Fruit fly (Drosophila melanogaster) whole organism, embryonic: ENCODE data around the gene ball.

Experiments
- Adf1 ChIP-seq: fragments of 200-800 bp; sonication (Bioruptor generic); IDR thresholded peaks from 2 replicates; pipeline ENCODE4 v1.3.6; 2022; ENCODE audit warnings: missing biosample characterization, missing genetic modification characterization
- CG10654 ChIP-seq: fragments of 200-800 bp; sonication (Bioruptor generic); optimal IDR thresholded peaks from 2 replicates; lab custom pipeline; 2016; ENCODE audit warnings: missing biosample characterization, missing genetic modification characterization
- CG11560 ChIP-seq: fragments of 200-800 bp; sonication (Bioruptor generic); IDR thresholded peaks from 3 replicates; pipeline ENCODE4 v1.3.6; 2022; ENCODE audit warnings: missing biosample characterization, missing genetic modification characterization
- CG13287 ChIP-seq: fragments of 200-800 bp; sonication (Bioruptor generic); IDR thresholded peaks from 2 replicates; pipeline ENCODE4 v1.3.6; 2022; ENCODE audit warnings: missing biosample characterization, missing genetic modification characterization; ENCODE audit not compliant: partially characterized antibody
- CG14710 ChIP-seq: fragments of 200-800 bp; sonication (Bioruptor generic); optimal IDR thresholded peaks from 3 replicates; lab custom pipeline; 2019; ENCODE audit warnings: missing biosample characterization, mild to moderate bottlenecking, missing genetic modification characterization, moderate library complexity
- CG15479 ChIP-seq: fragments of 200-800 bp; sonication (Bioruptor generic); optimal IDR thresholded peaks from 3 replicates; lab custom pipeline; 2019; ENCODE audit warnings: missing biosample characterization, mild to moderate bottlenecking, missing genetic modification characterization, moderate library complexity
- CG17361 ChIP-seq: fragments of 200-800 bp; sonication (Bioruptor generic); IDR thresholded peaks from 3 replicates; pipeline ENCODE4 v1.3.6; 2022; ENCODE audit warnings: missing biosample characterization, missing genetic modification characterization
- CG2199 ChIP-seq: fragments of 200-800 bp; sonication (Bioruptor generic); IDR thresholded peaks from 3 replicates; pipeline ENCODE4 v1.3.6; 2022; ENCODE audit warnings: missing biosample characterization, missing genetic modification characterization
- CG2678 ChIP-seq: fragments of 200-800 bp; sonication (Bioruptor generic); optimal IDR thresholded peaks from 3 replicates; lab custom pipeline; 2019; ENCODE audit warnings: missing biosample characterization, mild to moderate bottlenecking, missing genetic modification characterization, moderate library complexity
- CG30431 ChIP-seq: fragments of 200-800 bp; sonication (Bioruptor generic); optimal IDR thresholded peaks from 2 replicates; lab custom pipeline; 2017; ENCODE audit warnings: missing biosample characterization, missing genetic modification characterization
- CG3281 ChIP-seq: fragments of 200-800 bp; sonication (Bioruptor generic); optimal IDR thresholded peaks from 3 replicates; lab custom pipeline; 2017; ENCODE audit warnings: missing biosample characterization, mild to moderate bottlenecking, missing genetic modification characterization
- CG33557 ChIP-seq: fragments of 200-800 bp; sonication (Bioruptor generic); optimal IDR thresholded peaks from 2 replicates; lab custom pipeline; 2019; ENCODE audit warnings: missing biosample characterization, mild to moderate bottlenecking, missing genetic modification characterization, moderate library complexity
- CG3407 ChIP-seq: fragments of 200-800 bp; sonication (Bioruptor generic); optimal IDR thresholded peaks from 2 replicates; lab custom pipeline; 2018; ENCODE audit warnings: missing biosample characterization, mild to moderate bottlenecking, missing genetic modification characterization
- CG3726 ChIP-seq: fragments of 200-800 bp; sonication (Bioruptor generic); IDR thresholded peaks from 3 replicates; pipeline ENCODE4, ENCODE4 v1.3.6; 2022; ENCODE audit warnings: missing biosample characterization, missing genetic modification characterization
- CG4820 ChIP-seq: fragments of 200-800 bp; sonication (Bioruptor generic); optimal IDR thresholded peaks from 3 replicates; lab custom pipeline; 2016; ENCODE audit warnings: missing biosample characterization, missing genetic modification characterization
- CG5245 ChIP-seq: fragments of 200-800 bp; sonication (Bioruptor generic); optimal IDR thresholded peaks from 3 replicates; lab custom pipeline; 2016; ENCODE audit warnings: missing biosample characterization, missing genetic modification characterization
- CG6683 ChIP-seq: fragments of 200-800 bp; sonication (Bioruptor generic); optimal IDR thresholded peaks from 2 replicates; lab custom pipeline; 2017; ENCODE audit warnings: missing biosample characterization, mild to moderate bottlenecking, missing genetic modification characterization, missing genetic modification reagents
- CG6813 ChIP-seq: fragments of 200-800 bp; sonication (Bioruptor generic); optimal IDR thresholded peaks from 2 replicates; lab custom pipeline; 2017; ENCODE audit warnings: missing biosample characterization, missing genetic modification characterization, mild to moderate bottlenecking, moderate library complexity, missing genetic modification reagents
- CG7987 ChIP-seq: fragments of 200-800 bp; sonication (Bioruptor generic); optimal IDR thresholded peaks from 2 replicates; lab custom pipeline; 2018; ENCODE audit warnings: missing biosample characterization, mild to moderate bottlenecking, missing genetic modification characterization, moderate library complexity
- CG8388 ChIP-seq: fragments of 200-800 bp; sonication (Bioruptor generic); optimal IDR thresholded peaks from 2 replicates; lab custom pipeline; 2019; ENCODE audit warnings: missing biosample characterization, mild to moderate bottlenecking, missing genetic modification characterization, moderate library complexity
- Camta ChIP-seq: fragments of 200-800 bp; sonication (Bioruptor generic); optimal IDR thresholded peaks from 2 replicates; lab custom pipeline; 2016; ENCODE audit warnings: missing biosample characterization, missing genetic modification characterization
- CrebB ChIP-seq: fragments of 200-800 bp; sonication (Bioruptor generic); optimal IDR thresholded peaks from 3 replicates; lab custom pipeline; 2018; ENCODE audit warnings: missing biosample characterization, mild to moderate bottlenecking, missing genetic modification characterization
- Dad ChIP-seq: fragments of 200-800 bp; sonication (Bioruptor generic); optimal IDR thresholded peaks from 3 replicates; lab custom pipeline; 2016; ENCODE audit warnings: missing biosample characterization, missing genetic modification characterization
- Dll ChIP-seq: fragments of 200-800 bp; sonication (Bioruptor generic); IDR thresholded peaks from 4 replicates; pipeline ENCODE4 v1.3.6; 2022; ENCODE audit warnings: missing biosample characterization, missing genetic modification characterization; ENCODE audit not compliant: partially characterized antibody
- H15 ChIP-seq: fragments of 200-800 bp; sonication (Bioruptor generic); IDR thresholded peaks from 3 replicates; pipeline ENCODE4 v1.3.6; 2022; ENCODE audit warnings: missing biosample characterization, missing genetic modification characterization
- HLH54F ChIP-seq: fragments of 200-800 bp; sonication (Bioruptor generic); optimal IDR thresholded peaks from 3 replicates; lab custom pipeline; 2016; ENCODE audit warnings: missing biosample characterization, missing genetic modification characterization
- Myb ChIP-seq: fragments of 200-800 bp; sonication (Bioruptor generic); optimal IDR thresholded peaks from 2 replicates; lab custom pipeline; 2016; ENCODE audit warnings: missing biosample characterization, missing genetic modification characterization
- NFAT ChIP-seq: fragments of 200-800 bp; sonication (Bioruptor generic); IDR thresholded peaks from 2 replicates; pipeline ENCODE4 v1.3.6; 2022; ENCODE audit warnings: missing biosample characterization, missing genetic modification characterization
- Xbp1 ChIP-seq: fragments of 200-800 bp; sonication (Bioruptor generic); optimal IDR thresholded peaks from 3 replicates; lab custom pipeline; 2016; ENCODE audit warnings: missing biosample characterization, mild to moderate bottlenecking, missing genetic modification characterization
- Xrp1 ChIP-seq: fragments of 200-800 bp; sonication (Bioruptor generic); IDR thresholded peaks from 2 replicates; pipeline ENCODE4 v1.3.6; 2022; ENCODE audit warnings: missing biosample characterization, missing genetic modification characterization
- amos ChIP-seq: fragments of 200-800 bp; sonication (Bioruptor generic); IDR thresholded peaks from 2 replicates; pipeline ENCODE4 v1.3.6; 2022; ENCODE audit warnings: missing biosample characterization, missing genetic modification characterization; ENCODE audit not compliant: partially characterized antibody
- bowl ChIP-seq: fragments of 200-800 bp; sonication (Bioruptor generic); IDR thresholded peaks from 2 replicates; pipeline ENCODE4 v1.3.6; 2022; ENCODE audit warnings: missing biosample characterization, missing genetic modification characterization
- cad ChIP-seq: fragments of >200 bp; optimal IDR thresholded peaks from 2 replicates; lab custom pipeline; 2017; ENCODE audit warnings: missing biosample characterization, missing genetic modification characterization
- cato ChIP-seq: fragments of 200-800 bp; sonication (Bioruptor generic); optimal IDR thresholded peaks from 2 replicates; lab custom pipeline; 2016; ENCODE audit warnings: missing biosample characterization, missing genetic modification characterization, borderline replicate concordance
- crol ChIP-seq: fragments of 200-800 bp; sonication (Bioruptor generic); IDR thresholded peaks from 2 replicates; pipeline ENCODE4 v1.3.6; 2022; ENCODE audit warnings: missing biosample characterization, missing genetic modification characterization
- emc ChIP-seq: fragments of 200-800 bp; sonication (Bioruptor generic); optimal IDR thresholded peaks from 2 replicates; lab custom pipeline; 2016; ENCODE audit warnings: missing biosample characterization, missing genetic modification characterization
- eve ChIP-seq, 2 experiments: fragments of >200 bp; optimal IDR thresholded peaks; 2 replicates each; lab custom pipeline; 2017; ENCODE audit warnings: missing biosample characterization in 2 of 2, missing genetic modification characterization in 2 of 2
- gt ChIP-seq: fragments of 200-800 bp; sonication (Bioruptor generic); IDR thresholded peaks from 2 replicates; pipeline ENCODE4 v1.3.6; 2022; ENCODE audit warnings: missing biosample characterization, missing genetic modification characterization
- jing ChIP-seq: fragments of 200-800 bp; sonication (Bioruptor generic); optimal IDR thresholded peaks from 2 replicates; lab custom pipeline; 2018; ENCODE audit warnings: missing biosample characterization, mild to moderate bottlenecking, missing genetic modification characterization
- ken ChIP-seq: fragments of 200-800 bp; sonication (Bioruptor generic); IDR thresholded peaks from 3 replicates; pipeline ENCODE4 v1.3.6; 2022; ENCODE audit warnings: missing biosample characterization, missing genetic modification characterization
- lbe ChIP-seq: fragments of 200-800 bp; sonication (Bioruptor generic); optimal IDR thresholded peaks from 2 replicates; lab custom pipeline; 2016; ENCODE audit warnings: missing biosample characterization, mild to moderate bottlenecking, missing genetic modification characterization
- mam ChIP-seq: fragments of 200-800 bp; sonication (Bioruptor generic); optimal IDR thresholded peaks from 3 replicates; lab custom pipeline; 2016; ENCODE audit warnings: missing biosample characterization, missing genetic modification characterization
- nmo ChIP-seq: fragments of 200-800 bp; sonication (Bioruptor generic); optimal IDR thresholded peaks from 2 replicates; lab custom pipeline; 2018; ENCODE audit warnings: missing biosample characterization, mild to moderate bottlenecking, missing genetic modification characterization, moderate library complexity
- phol ChIP-seq: fragments of 200-800 bp; sonication (Bioruptor generic); optimal IDR thresholded peaks from 3 replicates; lab custom pipeline; 2018; ENCODE audit warnings: missing biosample characterization, mild to moderate bottlenecking, missing genetic modification characterization, moderate library complexity
- repo ChIP-seq: fragments of 200-800 bp; sonication (Bioruptor generic); optimal IDR thresholded peaks from 2 replicates; lab custom pipeline; 2016; ENCODE audit warnings: missing biosample characterization, missing genetic modification characterization
- seq ChIP-seq: fragments of 200-800 bp; sonication (Bioruptor generic); IDR thresholded peaks from 2 replicates; pipeline ENCODE4 v1.3.6; 2022; ENCODE audit warnings: missing biosample characterization, missing genetic modification characterization
- slou ChIP-seq: fragments of 200-800 bp; sonication (Bioruptor generic); optimal IDR thresholded peaks from 3 replicates; lab custom pipeline; 2016; ENCODE audit warnings: missing biosample characterization, missing genetic modification characterization
- slp2 ChIP-seq: fragments of 200-800 bp; sonication (Bioruptor generic); optimal IDR thresholded peaks from 2 replicates; lab custom pipeline; 2016; ENCODE audit warnings: missing biosample characterization, missing genetic modification characterization
- sr ChIP-seq: fragments of 200-800 bp; sonication (Bioruptor generic); IDR thresholded peaks from 3 replicates; pipeline ENCODE4 v1.3.6; 2022; ENCODE audit warnings: missing biosample characterization, missing genetic modification characterization
- tin ChIP-seq: fragments of 200-800 bp; sonication (Bioruptor generic); optimal IDR thresholded peaks from 3 replicates; lab custom pipeline; 2016; ENCODE audit warnings: missing biosample characterization, missing genetic modification characterization
- trem ChIP-seq: fragments of 200-800 bp; optimal IDR thresholded peaks from 3 replicates; lab custom pipeline; 2019; ENCODE audit warnings: missing biosample characterization, mild to moderate bottlenecking, missing genetic modification characterization, moderate library complexity
- wor ChIP-seq: fragments of 200-800 bp; sonication (Bioruptor generic); IDR thresholded peaks from 2 replicates; pipeline ENCODE4 v1.3.6; 2022; ENCODE audit warnings: missing biosample characterization, missing genetic modification characterization

Gene ball

dm6 chr3R:26859228-26859627, 7.4 kb downstream of the ball start (continued):
- TF ChIP-seq Xbp1 (GFP tag; lab: Kevin White, UChicago) (peak; percentile 38), repo (GFP tag; lab: Kevin White, UChicago) (no peak), Xrp1 (GFP tag; lab: Robert Waterston, UW) (peak; percentile 82), CG2678 (tag; lab: Kevin White, UChicago) (peak; percentile 48), sr (GFP tag; lab: Robert Waterston, UW) (no peak), CG14710 (peak; percentile 14), gt (GFP tag; lab: Robert Waterston, UW) (no peak), H15 (peak; percentile 61; the same call in 2 of the 3 replicates), CrebB (no peak), CG6813 (peak; percentile 20), slou (no peak), amos (GFP tag; lab: Robert Waterston, UW) (no peak), HLH54F (GFP tag; lab: Kevin White, UChicago) (no peak), Dad (GFP tag; lab: Kevin White, UChicago) (peak; percentile 76), Myb (no peak), eve (GFP tag; optimal IDR thresholded peaks at IDR 0.05; lab: Kevin White, UChicago) (peak in 1 of 2 experiments; percentile 68), CG11560 (tag; lab: Robert Waterston, UW) (no peak), lbe (no peak), CG3407 (GFP tag; lab: Kevin White, UChicago) (no peak), CG5245 (GFP tag; lab: Kevin White, UChicago) (no peak), CG6683 (GFP tag; lab: Kevin White, UChicago) (no peak), bowl (GFP tag; lab: Robert Waterston, UW) (no peak), CG2199 (GFP tag; lab: Robert Waterston, UW) (no peak), nmo (GFP tag; lab: Kevin White, UChicago) (peak; percentile 28), CG15479 (GFP tag; lab: Kevin White, UChicago) (no peak), CG4820 (no peak), cad (GFP tag; lab: Kevin White, UChicago) (no peak), Adf1 (no peak), wor (no peak), CG7987 (GFP tag; lab: Kevin White, UChicago) (no peak), crol (no peak), CG17361 (GFP tag; lab: Robert Waterston, UW) (0 out of 3 replicates have a peak, but pooled peaks have one; percentile 26), trem (tag; lab: Kevin White, UChicago) (no peak), NFAT (GFP tag; lab: Robert Waterston, UW) (no peak), CG33557 (no peak), CG3281 (peak; percentile 43), jing (GFP tag; lab: Kevin White, UChicago) (no peak), CG30431 (GFP tag; lab: Kevin White, UChicago) (no peak), CG13287 (GFP tag; lab: Robert Waterston, UW) (no peak), CG10654 (GFP tag; lab: Kevin White, UChicago) (no peak), phol (peak; percentile 38), Camta (GFP tag; lab: Kevin White, UChicago) (peak; percentile 84), cato (GFP tag; lab: Kevin White, UChicago) (no peak), Dll (no peak), CG3726 (GFP tag; lab: Robert Waterston, UW) (peak; percentile 66; the same call in 1 of the 3 replicates), emc (no peak), seq (GFP tag; lab: Robert Waterston, UW) (no peak), mam (peak; percentile 33), tin (GFP tag; lab: Kevin White, UChicago) (peak; percentile 37), CG8388 (peak; percentile 19), slp2 (no peak), ken (0 out of 3 replicates have a peak, but pooled peaks have one; percentile 42)
